Fruit fly (Drosophila melanogaster): ENCODE results near the gene Adh.
A peak's percentile ranks its signal among the peaks of the same experiment; 100 is the strongest.

Adh gene

DNA sequence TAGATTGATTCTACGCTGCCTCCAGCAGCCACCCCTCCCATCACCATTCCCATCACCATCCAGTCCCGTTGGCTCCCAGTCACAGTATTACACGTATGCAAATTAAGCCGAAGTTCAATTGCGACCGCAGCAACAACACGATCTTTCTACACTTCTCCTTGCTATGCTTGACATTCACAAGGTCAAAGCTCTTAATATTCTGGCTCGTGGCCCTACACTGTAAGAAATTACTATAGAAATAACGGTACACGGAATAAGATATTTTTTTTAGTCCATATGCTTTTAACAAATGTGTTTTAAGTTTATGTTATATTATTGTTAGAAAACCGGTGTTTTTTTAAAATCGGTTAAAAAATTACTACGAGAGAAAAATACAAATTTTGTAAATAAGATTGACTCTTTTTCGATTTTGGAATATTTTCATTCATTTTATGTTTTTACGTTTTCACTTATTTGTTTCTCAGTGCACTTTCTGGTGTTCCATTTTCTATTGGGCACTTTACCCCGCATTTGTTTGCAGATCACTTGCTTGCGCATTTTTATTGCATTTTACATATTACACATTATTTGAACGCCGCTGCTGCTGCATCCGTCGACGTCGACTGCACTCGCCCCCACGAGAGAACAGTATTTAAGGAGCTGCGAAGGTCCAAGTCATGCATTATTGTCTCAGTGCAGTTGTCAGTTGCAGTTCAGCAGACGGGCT, at the start of gene Adh, which contains the start of gene Adhr:
TSS of gene Adh (plus strand) at position 656 of the 706 bp plus-strand sequence.
TSS of gene Adhr (plus strand) at position 656 of the 706 bp plus-strand sequence.
- peak; percentile 92 for TF ChIP-seq noc (tag; optimal IDR thresholded peaks at IDR 0.05)

DNA sequence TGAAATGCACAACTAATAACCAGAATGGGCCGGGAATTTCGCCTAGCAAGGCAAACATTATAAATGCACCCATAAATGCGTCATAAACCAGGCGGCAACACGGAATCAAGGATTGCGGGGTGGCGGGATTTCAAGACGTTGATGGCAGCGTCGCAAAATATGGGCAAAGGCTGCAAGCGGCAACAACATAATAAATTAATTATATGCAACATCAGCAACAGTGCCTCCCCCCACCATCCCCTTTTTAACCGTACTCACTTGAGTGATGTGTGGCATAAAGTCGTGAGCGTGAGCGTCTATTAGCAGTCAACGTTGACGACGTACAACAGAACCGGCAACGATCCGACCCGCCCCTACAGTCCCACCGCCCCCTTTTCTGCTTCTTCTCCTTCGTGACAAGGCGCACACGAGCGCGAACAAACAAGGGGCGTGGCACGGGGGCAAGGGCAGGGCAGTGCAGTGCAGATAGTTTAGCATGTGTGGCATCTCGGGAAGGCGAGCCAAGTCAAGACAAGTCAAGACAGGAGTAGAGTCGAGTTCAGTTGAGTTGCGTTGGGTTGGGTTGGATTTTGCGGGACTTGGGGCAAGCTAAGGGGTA, 46.7 kb upstream of the Adh start:
- TF ChIP-seq noc (tag; optimal IDR thresholded peaks at IDR 0.05) = no peak

DNA sequence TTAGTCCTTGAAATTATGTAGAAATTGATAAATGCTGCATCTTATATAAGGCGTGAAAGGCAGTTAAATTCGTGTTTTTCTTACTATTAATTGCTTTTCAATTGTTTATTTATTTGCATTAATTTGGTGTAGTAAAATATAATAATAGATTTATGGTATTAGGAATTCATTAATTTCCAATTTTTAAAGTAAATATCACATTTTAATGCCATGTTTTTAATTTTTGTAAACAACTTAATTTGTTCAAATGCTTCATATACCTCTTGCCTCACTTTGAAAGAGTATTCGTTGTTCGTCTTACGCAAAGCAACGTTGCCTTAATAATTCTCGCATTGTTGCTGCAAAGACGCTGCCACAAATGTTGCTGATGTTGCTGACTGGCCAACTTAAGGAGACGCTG, 46.1 kb upstream of the Adh start:
- no peak for TF ChIP-seq noc (tag; optimal IDR thresholded peaks at IDR 0.05)

DNA sequence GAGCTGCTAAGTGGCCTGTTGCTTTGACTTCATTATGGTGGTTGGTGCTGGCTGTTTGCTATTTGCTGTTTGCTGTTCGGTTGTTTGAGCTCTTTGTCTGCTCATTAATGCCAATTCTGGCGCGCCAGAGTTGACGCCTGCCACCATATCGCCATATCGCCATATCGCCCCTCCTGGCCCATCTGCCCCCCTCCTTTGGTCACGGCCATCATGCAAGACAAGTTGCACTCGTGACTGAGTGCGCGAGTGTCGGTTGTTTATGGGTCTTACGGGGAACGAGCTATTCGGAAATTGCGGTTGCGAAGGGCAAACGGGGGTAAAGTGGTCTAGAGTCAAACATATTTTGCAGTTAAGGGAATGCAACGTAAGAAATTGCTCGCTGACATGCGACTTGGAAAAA, 45.2 kb upstream of the Adh start:
- TF ChIP-seq noc (tag; optimal IDR thresholded peaks at IDR 0.05) = no peak

DNA sequence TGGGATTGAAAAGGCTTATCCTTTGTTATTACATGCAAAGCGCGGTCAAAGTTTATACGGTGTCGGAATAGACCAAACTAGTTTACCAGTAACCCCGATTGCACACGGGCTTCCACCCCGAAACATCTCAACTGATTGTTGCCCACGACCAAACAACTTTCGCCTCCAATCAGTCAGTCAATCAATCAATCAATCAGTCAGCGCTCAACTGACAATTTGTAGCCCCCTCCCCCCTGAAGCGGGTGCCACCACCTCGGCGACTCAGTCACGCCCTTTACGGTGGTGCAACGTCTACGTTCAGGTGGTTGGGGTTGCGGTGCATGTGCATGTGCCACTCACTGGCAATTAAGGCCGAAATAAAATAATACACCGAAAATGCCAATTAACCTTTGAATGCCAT, 44.5 kb upstream of the Adh start:
- TF ChIP-seq noc (tag; optimal IDR thresholded peaks at IDR 0.05) = no peak

DNA sequence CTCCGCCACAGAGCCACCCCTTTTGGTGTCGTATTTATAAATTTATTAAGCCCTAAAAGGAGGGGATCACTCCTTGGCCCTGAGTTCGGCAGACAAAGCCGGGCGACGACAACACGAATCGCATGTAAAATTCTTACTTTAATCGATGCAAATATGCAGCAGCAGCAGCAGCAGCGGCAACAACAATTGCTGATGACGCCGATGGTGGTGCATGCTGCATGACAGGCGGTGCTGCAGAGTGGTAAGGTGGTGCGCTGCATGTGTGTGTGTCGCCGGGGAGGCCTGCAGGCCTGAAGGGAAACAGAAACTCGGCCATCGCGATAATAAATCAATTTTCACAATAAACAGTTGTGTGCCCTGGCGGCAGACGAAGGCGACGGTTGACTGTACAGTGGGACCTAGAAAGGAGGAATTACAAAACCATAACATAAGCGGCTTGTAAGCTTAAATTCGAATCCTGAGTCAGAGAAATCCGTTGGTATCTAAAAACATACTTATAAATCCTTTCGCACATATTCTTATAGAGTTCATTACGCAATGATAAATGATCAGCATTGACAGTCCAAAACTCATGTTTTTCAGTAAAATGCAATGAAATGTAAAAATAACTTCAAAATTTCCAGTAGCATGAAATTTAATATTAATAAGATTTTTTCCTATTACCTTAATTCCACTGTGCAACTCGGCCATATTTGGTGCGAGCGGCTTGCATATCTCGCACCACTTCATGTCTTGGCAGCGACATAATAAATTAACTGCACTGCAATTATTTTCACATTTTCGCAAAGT, 43.5 kb upstream of the Adh start:
- TF ChIP-seq noc (tag; optimal IDR thresholded peaks at IDR 0.05) = no peak

DNA sequence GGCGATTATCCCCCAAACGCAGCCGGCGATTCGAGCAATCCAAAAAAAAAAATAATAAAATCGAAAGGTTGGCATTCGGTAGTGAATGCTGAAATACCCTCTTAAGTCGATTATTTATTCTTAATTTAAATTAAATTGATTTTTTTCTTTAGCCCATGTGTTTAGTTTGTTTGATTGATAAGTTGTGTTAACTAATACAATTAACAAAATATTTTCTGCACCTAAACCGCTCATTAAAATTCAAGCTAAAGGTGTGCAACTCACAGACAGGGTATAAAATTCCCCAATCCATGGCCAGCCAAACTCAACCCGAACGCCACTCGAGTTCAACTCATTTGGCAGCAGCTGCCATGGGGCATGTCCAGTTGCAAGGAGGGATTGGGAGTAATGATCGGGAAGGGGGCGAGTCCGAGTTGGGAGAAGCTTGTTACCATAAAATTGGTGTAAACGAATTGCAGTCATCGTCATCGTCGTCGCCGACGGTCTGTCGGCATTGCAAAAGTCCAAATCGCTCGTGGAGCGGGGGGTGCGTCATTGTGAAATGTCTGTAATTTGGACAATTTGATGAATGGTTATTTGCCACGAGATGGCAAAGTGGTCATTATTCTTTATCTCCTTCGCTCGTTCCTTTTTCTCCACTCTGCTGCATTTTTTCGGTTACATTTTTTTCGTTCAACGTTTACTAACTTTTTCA, 42.0 kb upstream of the Adh start:
- no peak for TF ChIP-seq noc (tag; optimal IDR thresholded peaks at IDR 0.05)

DNA sequence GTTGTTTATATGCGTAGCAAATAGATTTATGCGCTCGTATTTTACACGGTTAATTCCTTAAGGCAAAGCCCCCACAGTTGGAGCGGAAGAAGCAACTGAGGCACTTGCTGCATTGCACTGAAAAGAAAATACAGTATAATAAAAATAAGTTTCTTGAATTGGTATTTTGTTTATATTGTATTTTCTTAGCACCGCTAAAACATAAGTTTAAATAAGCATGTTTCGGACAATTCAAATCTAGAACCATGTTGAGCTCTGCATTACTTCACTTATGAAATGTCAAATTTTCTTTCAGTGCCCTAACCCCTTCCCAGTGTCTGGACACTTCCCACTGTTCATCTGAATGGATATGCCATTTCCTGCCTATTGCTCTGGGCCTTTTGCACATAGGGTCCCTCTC, 40.5 kb upstream of the Adh start:
- no peak for TF ChIP-seq noc (tag; optimal IDR thresholded peaks at IDR 0.05)

DNA sequence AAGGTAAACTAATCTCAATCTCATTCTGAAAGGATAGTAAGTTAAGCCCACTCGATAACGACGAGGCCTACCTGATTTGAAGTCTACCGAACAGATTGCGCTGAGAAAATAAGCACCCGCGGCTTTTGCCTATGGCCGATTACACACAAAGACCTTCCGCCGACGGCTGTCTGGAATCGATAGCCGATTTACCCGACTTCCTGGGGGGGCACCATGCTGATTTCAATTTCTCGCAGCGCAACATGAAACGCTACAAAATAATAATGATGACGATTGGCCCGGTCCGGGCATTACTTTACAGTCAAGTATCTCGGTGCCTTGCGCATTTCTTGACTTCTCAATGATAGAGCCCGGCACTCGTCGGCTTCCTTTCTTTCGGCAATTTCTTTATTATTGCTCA, 38.2 kb upstream of the Adh start:
- no peak for TF ChIP-seq noc (tag; optimal IDR thresholded peaks at IDR 0.05)

DNA sequence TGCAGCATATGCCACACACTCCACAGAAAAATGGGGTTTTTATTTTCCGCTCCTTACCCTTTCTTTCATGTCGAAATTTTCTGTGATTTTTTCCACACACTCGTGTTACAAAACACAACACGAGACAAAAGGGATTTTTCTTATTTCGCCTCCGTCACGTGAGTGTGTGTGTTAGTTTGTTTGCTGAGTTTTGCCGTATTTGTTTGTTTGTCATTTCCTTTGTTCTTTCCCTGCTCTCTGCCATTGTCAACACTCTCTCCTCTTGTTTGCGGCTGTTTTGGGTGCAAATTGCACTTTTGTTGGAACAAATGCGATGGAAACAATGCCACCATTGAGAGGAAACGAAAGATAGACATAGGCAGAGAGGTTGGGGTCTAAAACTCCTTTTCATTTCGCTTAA, 35.9 kb upstream of the Adh start:
- TF ChIP-seq noc (tag; optimal IDR thresholded peaks at IDR 0.05) = no peak

DNA sequence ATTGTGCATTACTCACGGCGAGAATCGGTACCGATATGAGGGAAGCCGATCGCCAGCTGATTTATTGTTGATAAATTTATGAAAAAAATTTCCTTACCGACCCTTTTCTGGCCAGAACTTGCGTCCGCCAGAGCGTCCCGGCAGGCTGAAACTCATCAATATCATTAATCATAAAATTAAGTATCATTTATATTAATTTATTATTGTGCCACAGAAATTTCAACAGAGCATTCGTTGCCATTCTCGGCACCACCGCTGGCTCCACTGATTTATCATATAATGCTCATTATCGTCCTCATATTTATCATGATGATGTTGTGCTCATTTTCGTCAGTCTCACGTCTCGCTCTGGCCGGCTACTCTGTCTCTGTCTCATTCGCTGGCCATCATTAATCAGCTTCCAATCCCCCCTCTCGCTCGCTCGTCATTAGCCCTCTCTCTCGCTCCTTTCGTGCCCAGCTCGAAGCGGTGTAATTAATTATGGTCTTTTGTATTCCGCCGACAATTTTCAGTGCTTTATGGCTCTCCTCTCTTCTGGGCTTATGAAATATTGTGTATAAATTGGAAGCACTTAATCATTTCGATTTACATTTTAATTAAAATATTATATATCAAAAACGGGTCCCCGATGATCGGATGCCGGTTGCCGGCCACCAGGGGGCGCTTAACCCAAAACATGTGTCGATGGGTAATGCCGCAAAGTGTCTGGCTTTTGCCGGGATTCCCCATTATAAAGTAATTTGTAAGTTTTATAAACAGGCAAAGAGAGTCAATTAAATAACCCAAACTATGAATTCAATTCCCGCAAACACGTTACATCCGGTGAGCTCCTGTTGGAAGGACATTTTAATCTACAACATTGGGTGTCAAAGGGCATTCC, 34.4 kb upstream of the Adh start:
- TF ChIP-seq noc (tag; optimal IDR thresholded peaks at IDR 0.05) = peak; percentile 47

DNA sequence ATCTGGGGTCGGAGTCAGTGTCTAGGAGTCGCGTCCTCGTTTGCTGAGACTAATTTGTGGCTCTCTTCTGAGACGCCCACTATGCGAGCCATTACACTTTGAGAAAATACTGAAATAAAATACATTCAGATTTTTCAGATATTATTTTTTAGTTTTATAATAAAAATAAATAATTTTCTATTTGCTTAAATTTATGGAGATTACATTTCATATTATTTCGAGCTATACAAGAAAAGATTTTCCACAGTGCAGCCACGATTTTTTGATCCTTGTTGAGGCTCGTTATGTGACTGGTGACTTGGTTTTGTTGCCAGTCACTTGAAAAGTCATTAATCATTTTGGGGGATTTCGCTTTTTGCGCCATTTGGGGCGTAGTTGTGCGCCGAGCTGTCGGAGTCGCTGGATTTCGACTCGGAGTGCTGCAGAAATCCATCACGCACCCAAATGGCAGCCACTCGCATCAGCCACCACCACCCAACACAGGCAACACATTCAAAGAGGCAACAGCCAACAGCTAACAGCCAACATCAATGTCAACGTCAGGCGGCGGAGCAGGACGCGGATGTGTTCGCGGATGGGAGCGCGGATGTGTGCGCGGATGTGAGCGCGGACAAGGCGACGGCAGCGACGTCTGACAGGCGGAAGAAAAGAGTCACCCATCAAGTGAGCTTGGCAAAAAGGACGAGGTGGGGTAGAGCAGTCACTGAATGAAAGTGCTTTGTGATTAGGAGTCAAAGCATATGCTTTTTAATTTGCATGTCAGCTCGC, 28.5 kb upstream of the Adh start:
- TF ChIP-seq noc (tag; optimal IDR thresholded peaks at IDR 0.05) = no peak

DNA sequence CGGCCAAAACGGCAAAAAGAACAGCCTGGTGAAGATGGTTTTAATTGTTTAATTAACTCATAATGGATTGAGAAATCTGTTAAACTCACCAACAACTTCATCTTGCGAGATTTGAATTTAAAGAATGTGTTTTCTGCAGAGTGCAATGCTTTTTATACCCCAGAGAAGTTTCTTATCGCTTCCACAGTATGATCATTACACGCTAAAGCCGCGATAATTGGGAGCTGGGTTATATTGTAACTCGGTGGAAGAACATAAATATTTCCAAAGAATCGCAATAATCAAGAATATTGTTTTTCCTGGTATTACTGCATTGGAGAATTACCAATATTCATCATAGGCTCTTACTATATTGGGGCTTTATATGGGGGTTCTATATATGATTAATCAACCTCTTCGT, 27.2 kb upstream of the Adh start, which contains the start of gene CG42680:
TSS of gene CG42680 (minus strand) at position 101 of the 400 bp plus-strand sequence.
- no peak for TF ChIP-seq noc (tag; optimal IDR thresholded peaks at IDR 0.05)

DNA sequence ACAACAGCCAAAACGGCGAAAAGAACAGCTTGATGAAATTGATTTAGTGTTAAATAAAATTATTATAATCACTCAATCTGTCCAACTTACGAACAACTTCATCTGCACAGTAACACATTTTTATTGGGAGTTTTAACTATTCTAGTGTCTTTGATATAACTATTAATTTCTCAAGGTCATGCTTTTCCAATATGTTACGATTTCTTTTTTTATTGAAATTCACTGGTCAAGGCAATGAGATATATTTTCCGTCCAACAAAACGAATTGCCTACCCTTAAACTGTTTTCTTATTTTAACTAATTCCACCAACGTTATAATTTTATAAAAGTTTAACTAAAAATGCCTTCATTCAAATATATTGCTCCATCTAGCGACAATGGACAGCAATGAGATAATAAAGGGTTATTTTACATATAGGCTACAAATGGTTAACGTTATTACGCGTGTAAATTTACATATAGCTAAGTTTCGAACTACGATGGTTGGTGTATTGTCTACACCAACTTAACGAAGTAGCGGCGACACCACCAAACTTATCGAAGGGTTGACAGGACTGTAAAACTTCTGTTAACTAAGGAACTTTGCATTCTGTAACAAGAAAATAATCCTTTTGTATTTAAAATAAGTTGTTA, 26.6 kb upstream of the Adh start:
- no peak for TF ChIP-seq noc (tag; optimal IDR thresholded peaks at IDR 0.05)

Measured in whole organism, larva.